Fruit fly (Drosophila melanogaster) whole organism, wandering third instar larva: ENCODE results near the gene CG4653.

Source experiments
- Abd-B ChIP-seq: fragments of >200 bp; optimal IDR thresholded peaks from 2 replicates; lab custom pipeline; 2017; ENCODE audit warnings: missing biosample characterization, missing genetic modification characterization
- CG32264 ChIP-seq: fragments of 200-800 bp; sonication (Bioruptor generic); optimal IDR thresholded peaks from 2 replicates; lab custom pipeline; 2016; ENCODE audit warnings: missing biosample characterization, missing genetic modification characterization
- CrebA ChIP-seq: fragments of 200-800 bp; sonication (Bioruptor generic); optimal IDR thresholded peaks from 2 replicates; lab custom pipeline; 2016; ENCODE audit warnings: missing biosample characterization, mild to moderate bottlenecking, missing genetic modification characterization, borderline replicate concordance
- Dfd ChIP-seq: fragments of >200 bp; optimal IDR thresholded peaks from 2 replicates; lab custom pipeline; 2017; ENCODE audit warnings: missing biosample characterization, missing genetic modification characterization
- Dif ChIP-seq: fragments of 200-275, 200-300 bp; sonication (Bioruptor generic); optimal IDR thresholded peaks from 2 replicates; lab custom pipeline; 2018; ENCODE audit warnings: missing biosample characterization, missing genetic modification characterization; ENCODE audit not compliant: partially characterized antibody
- GATAd ChIP-seq: sonication (Bioruptor generic); optimal IDR thresholded peaks from 2 replicates; lab custom pipeline; 2016; ENCODE audit warnings: missing biosample characterization, missing genetic modification characterization
- Hnf4 ChIP-seq: fragments of 200-800 bp; sonication (Bioruptor generic); optimal IDR thresholded peaks from 2 replicates; lab custom pipeline; 2016; ENCODE audit warnings: missing biosample characterization, mild to moderate bottlenecking, missing genetic modification characterization
- Hr83 ChIP-seq: fragments of 200-300 bp; sonication (Bioruptor generic); optimal IDR thresholded peaks from 2 replicates; lab custom pipeline; 2016; ENCODE audit warnings: missing biosample characterization, mild to moderate bottlenecking, missing genetic modification characterization, moderate library complexity; ENCODE audit not compliant: poor library complexity, severe bottlenecking
- Jra ChIP-seq: sonication (Bioruptor generic); optimal IDR thresholded peaks from 2 replicates; lab custom pipeline; 2016; ENCODE audit warnings: missing biosample characterization, missing genetic modification characterization
- Mio ChIP-seq: sonication (Bioruptor generic); optimal IDR thresholded peaks from 2 replicates; lab custom pipeline; 2016; ENCODE audit warnings: missing biosample characterization, missing genetic modification characterization
- Myc ChIP-seq: fragments of >200 bp; optimal IDR thresholded peaks from 2 replicates; lab custom pipeline; 2017
- N ChIP-seq: fragments of >200 bp; optimal IDR thresholded peaks from 2 replicates; lab custom pipeline; 2018; ENCODE audit warnings: missing biosample characterization, missing external identifiers, missing genetic modification characterization
- OdsH ChIP-seq: fragments of 200-800 bp; sonication (Bioruptor generic); optimal IDR thresholded peaks from 2 replicates; lab custom pipeline; 2016; ENCODE audit warnings: missing biosample characterization, mild to moderate bottlenecking, missing genetic modification characterization
- Rel ChIP-seq, 2 experiments: fragments of 200-800 bp; sonication (Bioruptor generic) in 1 of 2; optimal IDR thresholded peaks; 2 replicates in 1 of 2; 3 replicates in 1 of 2; lab custom pipeline; 2016 to 2019; ENCODE audit warnings: mild to moderate bottlenecking in 2 of 2, missing biosample characterization in 2 of 2, missing genetic modification characterization in 2 of 2, moderate library complexity in 1 of 2
- Vsx2 ChIP-seq: fragments of 200-300, 225-300 bp; sonication (Bioruptor generic); optimal IDR thresholded peaks from 2 replicates; lab custom pipeline; 2018; ENCODE audit warnings: missing biosample characterization, missing genetic modification characterization; ENCODE audit not compliant: partially characterized antibody
- br ChIP-seq: fragments of 200-800 bp; sonication (Bioruptor generic); optimal IDR thresholded peaks from 2 replicates; lab custom pipeline; 2016; ENCODE audit warnings: missing biosample characterization, missing genetic modification characterization
- dl ChIP-seq, 2 experiments: fragments of 175-275, 200-275 bp in 1 of 2; fragments of 200-275 bp in 1 of 2; sonication (Bioruptor generic); optimal IDR thresholded peaks; lab custom pipeline; 2018; ENCODE audit warnings: mild to moderate bottlenecking in 2 of 2, missing biosample characterization in 2 of 2, missing genetic modification characterization in 2 of 2, moderate library complexity in 2 of 2; ENCODE audit not compliant: partially characterized antibody in 2 of 2, insufficient read depth in 1 of 2
- dsf ChIP-seq: sonication (Bioruptor generic); optimal IDR thresholded peaks from 2 replicates; lab custom pipeline; 2016; ENCODE audit warnings: missing biosample characterization, missing genetic modification characterization, borderline replicate concordance
- ey ChIP-seq: fragments of 200-800 bp; sonication (Bioruptor generic); optimal IDR thresholded peaks from 2 replicates; lab custom pipeline; 2016; ENCODE audit warnings: missing biosample characterization, missing genetic modification characterization
- foxo ChIP-seq, 2 experiments: fragments of 200-800 bp; sonication (Bioruptor generic); optimal IDR thresholded peaks; 2 replicates in 1 of 2; 3 replicates in 1 of 2; lab custom pipeline; 2016 to 2017; ENCODE audit warnings: missing biosample characterization in 2 of 2, missing genetic modification characterization in 2 of 2
- fru ChIP-seq: fragments of 200-800 bp; sonication (Bioruptor generic); optimal IDR thresholded peaks from 3 replicates; lab custom pipeline; 2016; ENCODE audit warnings: missing biosample characterization, mild to moderate bottlenecking, missing genetic modification characterization
- h ChIP-seq: fragments of 200-800 bp; sonication (Bioruptor generic); optimal IDR thresholded peaks from 3 replicates; lab custom pipeline; 2016; ENCODE audit warnings: missing biosample characterization, mild to moderate bottlenecking, missing genetic modification characterization
- jim ChIP-seq: fragments of 175-275, 200-325 bp; sonication (Bioruptor generic); optimal IDR thresholded peaks from 2 replicates; lab custom pipeline; 2016; ENCODE audit warnings: missing biosample characterization, mild to moderate bottlenecking, missing genetic modification characterization
- lola ChIP-seq: fragments of >200 bp; optimal IDR thresholded peaks from 2 replicates; lab custom pipeline; 2017; ENCODE audit warnings: missing biosample characterization, missing genetic modification characterization
- pan ChIP-seq: fragments of >200 bp; optimal IDR thresholded peaks from 2 replicates; lab custom pipeline; 2017
- psq ChIP-seq: fragments of 200-800 bp; sonication (Bioruptor generic); optimal IDR thresholded peaks from 3 replicates; lab custom pipeline; 2017; ENCODE audit warnings: missing biosample characterization, mild to moderate bottlenecking, missing genetic modification characterization, moderate library complexity
- rgr ChIP-seq: fragments of 200-800 bp; sonication (Bioruptor generic); optimal IDR thresholded peaks from 3 replicates; lab custom pipeline; 2016; ENCODE audit warnings: missing biosample characterization, mild to moderate bottlenecking, missing genetic modification characterization
- sv ChIP-seq: fragments of 200-800 bp; sonication (Bioruptor generic); optimal IDR thresholded peaks from 3 replicates; lab custom pipeline; 2016; ENCODE audit warnings: missing biosample characterization, missing genetic modification characterization
- tai ChIP-seq: sonication (Bioruptor generic); optimal IDR thresholded peaks from 2 replicates; lab custom pipeline; 2016; ENCODE audit warnings: missing biosample characterization, missing genetic modification characterization
- usp ChIP-seq: fragments of >200 bp; optimal IDR thresholded peaks from 2 replicates; lab custom pipeline; 2017; ENCODE audit warnings: missing biosample characterization, missing genetic modification characterization

CG4653 gene

dm6 chrX:16695658-16696181, 8.2 kb upstream of the CG4653 start, which contains the start of gene CG4678:
TSS of gene CG4678 (plus strand) at chrX:16696131.
- TF ChIP-seq Dif (GFP tag; lab: Kevin White, UChicago) (peak; percentile 96), dl (GFP tag; optimal IDR thresholded peaks at IDR 0.05; lab: Kevin White, UChicago; ENCODE audit: insufficient read depth in 1 of 2, partially characterized antibody in 2 of 2) (peak; percentile 53 to 80), rgr (GFP tag; lab: Kevin White, UChicago) (no peak), Vsx2 (peak; percentile 66)

dm6 chrX:16696614-16697519, 7.0 kb upstream of the CG4653 start:
- no peak for TF ChIP-seq rgr (GFP tag; lab: Kevin White, UChicago)
- TF ChIP-seq usp (GFP tag; lab: Kevin White, UChicago), result no peak
- no peak for TF ChIP-seq tai (GFP tag; lab: Kevin White, UChicago)
- TF ChIP-seq Rel (GFP tag; optimal IDR thresholded peaks at IDR 0.05; lab: Kevin White, UChicago), result no peak
- TF ChIP-seq Rel (tag; optimal IDR thresholded peaks at IDR 0.05; lab: Kevin White, UChicago), result no peak
- no peak for TF ChIP-seq lola (GFP tag; lab: Kevin White, UChicago)
- no peak for TF ChIP-seq pan (lab: Kevin White, UChicago)
- no peak for TF ChIP-seq Myc (lab: Kevin White, UChicago)
- TF ChIP-seq dsf (GFP tag; lab: Kevin White, UChicago), result no peak
- no peak for TF ChIP-seq Dfd
- TF ChIP-seq h (GFP tag; lab: Kevin White, UChicago), result no peak

dm6 chrX:16697882-16698571, 5.9 kb upstream of the CG4653 start:
- TF ChIP-seq fru (GFP tag; lab: Kevin White, UChicago) (no peak), Myc (lab: Kevin White, UChicago) (no peak), Abd-B (no peak), psq (GFP tag; lab: Kevin White, UChicago) (no peak), jim (GFP tag; lab: Kevin White, UChicago) (no peak), h (GFP tag; lab: Kevin White, UChicago) (no peak), GATAd (no peak), Dif (GFP tag; lab: Kevin White, UChicago) (no peak)

- no peak for TF ChIP-seq rgr (GFP tag; lab: Kevin White, UChicago)
- TF ChIP-seq Hr83 (GFP tag; lab: Kevin White, UChicago), result no peak
- no peak for TF ChIP-seq Hnf4 (GFP tag; lab: Kevin White, UChicago)
- TF ChIP-seq N (GFP tag; lab: Kevin White, UChicago), result no peak
- TF ChIP-seq ey (GFP tag; lab: Kevin White, UChicago), result no peak
- TF ChIP-seq Rel (GFP tag; optimal IDR thresholded peaks at IDR 0.05; lab: Kevin White, UChicago), result no peak
- TF ChIP-seq Rel (tag; optimal IDR thresholded peaks at IDR 0.05; lab: Kevin White, UChicago), result no peak
- no peak for TF ChIP-seq usp (GFP tag; lab: Kevin White, UChicago)
- TF ChIP-seq Dif (GFP tag; lab: Kevin White, UChicago), result no peak
- TF ChIP-seq Vsx2, result no peak
- TF ChIP-seq Mio (GFP tag; lab: Kevin White, UChicago), result no peak
- TF ChIP-seq pan (lab: Kevin White, UChicago), result no peak
Measured at dm6 chrX:16700070-16700469, 3.8 kb upstream of the CG4653 start, which contains the start of gene CG9676. TSS of gene CG9676 (minus strand) at chrX:16700170.

dm6 chrX:16701941-16702340, 1.9 kb upstream of the CG4653 start, which contains the start of gene sphe:
TSS of gene sphe (minus strand) at chrX:16701972.
- TF ChIP-seq GATAd (no peak), OdsH (GFP tag; lab: Kevin White, UChicago) (no peak), Mio (GFP tag; lab: Kevin White, UChicago) (no peak), br (GFP tag; lab: Kevin White, UChicago) (no peak), CrebA (GFP tag; lab: Kevin White, UChicago) (no peak), foxo (GFP tag; optimal IDR thresholded peaks at IDR 0.05; lab: Kevin White, UChicago) (no peak), Abd-B (no peak), CG32264 (no peak), rgr (GFP tag; lab: Kevin White, UChicago) (no peak), Hr83 (GFP tag; lab: Kevin White, UChicago) (no peak), N (GFP tag; lab: Kevin White, UChicago) (no peak), Jra (GFP tag; lab: Kevin White, UChicago) (no peak), psq (GFP tag; lab: Kevin White, UChicago) (no peak), Dfd (no peak), sv (GFP tag; lab: Kevin White, UChicago) (no peak)
